Worm (Caenorhabditis elegans): ENCODE data around the gene C16C8.21.

ce11 chrII:3477171-3477570 is 29.2 kb downstream of the C16C8.21 start, which contains the start of gene fbxb-104:
- no peak for TF ChIP-seq him-1 (tag; optimal IDR thresholded peaks at IDR 0.05)
- no peak for TF ChIP-seq dao-5 (tag; optimal IDR thresholded peaks at IDR 0.05)

All from whole organism, L4/young adult.